Worm (Caenorhabditis elegans): ENCODE data around the gene B0303.7.

DNA sequence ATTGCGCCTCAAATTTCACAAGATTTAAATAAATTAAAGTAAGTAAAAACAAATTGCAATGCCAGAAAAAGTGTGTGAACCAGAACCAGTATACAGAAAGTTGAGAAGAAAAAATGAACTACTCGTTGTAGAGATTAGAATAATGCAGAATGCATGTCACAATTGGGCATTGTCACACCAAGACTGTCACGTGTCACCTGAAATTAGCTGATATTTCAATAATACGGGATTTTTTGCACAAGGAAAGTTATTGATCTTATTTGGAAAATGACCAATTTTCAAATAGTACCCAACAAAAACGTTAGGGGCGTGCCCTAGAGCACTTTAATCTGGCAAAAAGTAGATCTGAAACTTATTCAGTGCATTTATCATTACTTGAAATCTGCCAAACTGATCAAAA lies 48.5 kb downstream of the B0303.7 start:
- TF ChIP-seq sox-4 (tag; optimal IDR thresholded peaks at IDR 0.05) = no peak
- no peak for TF ChIP-seq nhr-19 (GFP tag; conservative IDR thresholded peaks at IDR 0.05)
- no peak for TF ChIP-seq F16B12.6 (tag; optimal IDR thresholded peaks at IDR 0.05)
- TF ChIP-seq pag-3 (tag; optimal IDR thresholded peaks at IDR 0.05; ENCODE audit: borderline replicate concordance, insufficient read depth) = no peak
- no peak for TF ChIP-seq fkh-10 (GFP tag; optimal IDR thresholded peaks at IDR 0.05)
- no peak for TF ChIP-seq jun-1 (tag; optimal IDR thresholded peaks at IDR 0.05)
- TF ChIP-seq unc-62 (GFP tag; optimal IDR thresholded peaks at IDR 0.05) = no peak
